Worm (Caenorhabditis elegans) whole organism, mixed stage, embryonic: ENCODE data around the gene srxa-13.

ENCODE experiments used
- ceh-43 ChIP-seq: fragments of 200-800 bp; sonication (Bioruptor generic); optimal IDR thresholded peaks from 2 replicates; lab custom pipeline; 2018; ENCODE audit warnings: mild to moderate bottlenecking, missing genetic modification characterization, moderate library complexity, missing compliant biosample characterization
- ces-1 ChIP-seq: fragments of 150-350 bp; optimal IDR thresholded peaks from 2 replicates; lab custom pipeline; 2014; ENCODE audit warnings: missing biosample characterization, missing genetic modification reagents, missing genetic modification characterization
- elt-1 ChIP-seq: sonication (generic microtip); optimal IDR thresholded peaks from 2 replicates; lab custom pipeline; 2017; ENCODE audit warnings: missing genetic modification characterization, mild to moderate bottlenecking, missing compliant biosample characterization, antibody characterized with exemption, moderate library complexity, borderline replicate concordance; ENCODE audit not compliant: insufficient read depth
- ham-2 ChIP-seq: fragments of 200-800 bp; sonication (Bioruptor generic); optimal IDR thresholded peaks from 2 replicates; lab custom pipeline; 2018; ENCODE audit warnings: mild to moderate bottlenecking, missing genetic modification characterization, missing compliant biosample characterization
- hlh-1 ChIP-seq: fragments of 150-350 bp; optimal IDR thresholded peaks from 2 replicates; lab custom pipeline; 2014; ENCODE audit warnings: missing biosample characterization, missing genetic modification reagents, missing genetic modification characterization
- lsy-2 ChIP-seq: fragments of 150-350 bp; optimal IDR thresholded peaks from 2 replicates; lab custom pipeline; 2014; ENCODE audit warnings: missing biosample characterization, missing genetic modification characterization
- mep-1 ChIP-seq: fragments of 150-350 bp; optimal IDR thresholded peaks from 2 replicates; lab custom pipeline; 2017; ENCODE audit warnings: missing biosample characterization, missing genetic modification reagents, missing genetic modification characterization, inconsistent platforms
- nhr-12 ChIP-seq: fragments of 150-350 bp; optimal IDR thresholded peaks from 2 replicates; lab custom pipeline; 2014; ENCODE audit warnings: missing biosample characterization, missing genetic modification characterization
- nhr-2 ChIP-seq: fragments of 150-350 bp; optimal IDR thresholded peaks from 2 replicates; lab custom pipeline; 2014; ENCODE audit warnings: missing biosample characterization, missing genetic modification characterization
- nhr-237 ChIP-seq: fragments of 150-350 bp; optimal IDR thresholded peaks from 2 replicates; lab custom pipeline; 2014; ENCODE audit warnings: missing biosample characterization, missing genetic modification characterization
- pha-4 ChIP-seq: fragments of 150-350 bp; optimal IDR thresholded peaks from 2 replicates; lab custom pipeline; 2018; ENCODE audit warnings: missing biosample characterization, missing genetic modification reagents, missing genetic modification characterization
- snpc-4 ChIP-seq: fragments of 150-350 bp; optimal IDR thresholded peaks from 2 replicates; lab custom pipeline; 2014; ENCODE audit warnings: missing biosample characterization, missing genetic modification characterization
- unc-62 ChIP-seq: fragments of 150-350 bp; optimal IDR thresholded peaks from 2 replicates; lab custom pipeline; 2014; ENCODE audit warnings: missing biosample characterization, missing genetic modification reagents, missing genetic modification characterization
- ztf-11 ChIP-seq: fragments of 150-350 bp; optimal IDR thresholded peaks from 2 replicates; lab custom pipeline; 2014; ENCODE audit warnings: missing biosample characterization, missing genetic modification characterization

DNA sequence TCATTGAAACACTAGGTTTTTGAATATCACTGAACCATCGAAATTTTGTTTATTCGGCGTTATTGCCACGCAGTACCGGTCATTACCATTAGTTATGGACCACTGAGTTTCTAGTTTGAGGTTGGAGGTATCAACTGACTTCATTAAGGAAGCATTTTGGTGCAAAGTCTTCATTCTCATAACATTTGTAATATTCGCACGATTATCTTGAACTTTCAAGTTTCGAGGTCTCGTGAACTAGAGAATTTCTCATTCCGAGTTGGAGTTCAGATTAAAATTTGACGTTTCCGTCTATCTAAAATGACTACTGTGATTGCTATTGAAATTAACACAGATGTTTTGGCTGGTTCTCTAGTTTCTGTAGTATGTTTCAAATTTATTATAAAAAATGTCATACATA lies 8.9 kb upstream of the srxa-13 start, which contains the start of gene srx-42:
- TF ChIP-seq elt-1 (tag; lab: Kevin White, UChicago) (no peak), snpc-4 (tag; lab: Kevin White, UChicago) (no peak), pha-4 (tag; lab: Kevin White, UChicago) (no peak), unc-62 (GFP tag; lab: Kevin White, UChicago) (no peak), hlh-1 (tag; lab: Kevin White, UChicago) (no peak), nhr-237 (tag; lab: Kevin White, UChicago) (no peak), ces-1 (GFP tag; lab: Kevin White, UChicago) (no peak), ham-2 (GFP tag; lab: Kevin White, UChicago) (no peak), ztf-11 (no peak), ceh-43 (no peak), nhr-2 (no peak), nhr-12 (tag; lab: Kevin White, UChicago) (no peak), mep-1 (no peak), lsy-2 (tag; lab: Kevin White, UChicago) (no peak)
